Fruit fly (Drosophila melanogaster) whole organism, adult: ENCODE data around the gene Trim9.

Experiments used
- CG7101 ChIP-seq: fragments of 200-800 bp; sonication (Bioruptor generic); optimal IDR thresholded peaks from 2 replicates; lab custom pipeline; 2018; ENCODE audit warnings: missing biosample characterization, mild to moderate bottlenecking, missing genetic modification characterization, moderate library complexity
- tj ChIP-seq: fragments of 200-800 bp; sonication (Bioruptor generic); optimal IDR thresholded peaks from 3 replicates; lab custom pipeline; 2017; ENCODE audit warnings: missing biosample characterization, mild to moderate bottlenecking, missing genetic modification characterization, moderate library complexity
- toe ChIP-seq: fragments of 200-800 bp; sonication (Bioruptor generic); optimal IDR thresholded peaks from 2 replicates; lab custom pipeline; 2016; ENCODE audit warnings: missing biosample characterization, missing genetic modification characterization

dm6 chr2L:10504895-10505294, 39.8 kb upstream of the Trim9 start:
- TF ChIP-seq tj (no peak), CG7101 (tag; lab: Kevin White, UChicago) (no peak), toe (no peak)
